Worm (Caenorhabditis elegans) whole organism, late embryonic: Measurements from ENCODE around the gene drr-2.

Experiments used
- C08G9.2 ChIP-seq: sonication (generic microtip); optimal IDR thresholded peaks from 2 replicates; lab custom pipeline; 2016; ENCODE audit warnings: mild to moderate bottlenecking, missing genetic modification characterization, moderate library complexity, missing compliant biosample characterization
- K02D7.2 ChIP-seq: sonication (generic microtip); optimal IDR thresholded peaks from 2 replicates; lab custom pipeline; 2017; ENCODE audit warnings: mild to moderate bottlenecking, missing genetic modification characterization, missing compliant biosample characterization
- K09A11.1 ChIP-seq: sonication (generic microtip); optimal IDR thresholded peaks from 2 replicates; lab custom pipeline; 2017; ENCODE audit warnings: antibody characterized with exemption, mild to moderate bottlenecking, missing genetic modification characterization, missing compliant biosample characterization; ENCODE audit not compliant: insufficient read depth
- Y22D7AL.16 ChIP-seq: sonication (generic microtip); optimal IDR thresholded peaks from 2 replicates; lab custom pipeline; 2016; ENCODE audit warnings: missing genetic modification characterization, missing compliant biosample characterization
- ahr-1 ChIP-seq: sonication (generic microtip); optimal IDR thresholded peaks from 2 replicates; lab custom pipeline; 2016; ENCODE audit warnings: missing genetic modification characterization, missing compliant biosample characterization
- ama-1 ChIP-seq: fragments of 150-350 bp; optimal IDR thresholded peaks from 2 replicates; lab custom pipeline; 2014
- ceh-14 ChIP-seq: sonication (generic microtip); optimal IDR thresholded peaks from 2 replicates; lab custom pipeline; 2016; ENCODE audit warnings: missing genotype, missing genetic modification characterization, missing compliant biosample characterization
- ceh-22 ChIP-seq: sonication (generic microtip); optimal IDR thresholded peaks from 2 replicates; lab custom pipeline; 2017; ENCODE audit warnings: missing biosample characterization, missing genetic modification characterization
- ceh-24 ChIP-seq: sonication (generic microtip); optimal IDR thresholded peaks from 2 replicates; lab custom pipeline; 2016; ENCODE audit warnings: mild to moderate bottlenecking, missing genetic modification characterization, missing compliant biosample characterization
- ceh-31 ChIP-seq: sonication (generic microtip); optimal IDR thresholded peaks from 2 replicates; lab custom pipeline; 2016; ENCODE audit warnings: missing genetic modification characterization, missing compliant biosample characterization
- ceh-34 ChIP-seq: sonication (generic microtip); optimal IDR thresholded peaks from 2 replicates; lab custom pipeline; 2016; ENCODE audit warnings: mild to moderate bottlenecking, missing genetic modification characterization, missing compliant biosample characterization
- ceh-45 ChIP-seq: fragments of 200-800 bp; sonication (Bioruptor generic); IDR thresholded peaks from 2 replicates; pipeline ENCODE4 v1.3.6; 2022; ENCODE audit warnings: missing genetic modification reagents, missing genetic modification characterization, missing compliant biosample characterization
- dmd-4 ChIP-seq: sonication (generic microtip); optimal IDR thresholded peaks from 2 replicates; lab custom pipeline; 2016; ENCODE audit warnings: borderline replicate concordance, missing genetic modification characterization, missing compliant biosample characterization
- elt-2 ChIP-seq: sonication (generic microtip); optimal IDR thresholded peaks from 2 replicates; lab custom pipeline; 2016; ENCODE audit warnings: missing genetic modification reagents, missing genetic modification characterization, missing compliant biosample characterization
- elt-4 ChIP-seq: sonication (generic microtip); optimal IDR thresholded peaks from 2 replicates; lab custom pipeline; 2016; ENCODE audit warnings: missing genetic modification characterization, missing compliant biosample characterization
- ets-4 ChIP-seq: sonication (generic microtip); optimal IDR thresholded peaks from 2 replicates; lab custom pipeline; 2016; ENCODE audit warnings: missing genetic modification characterization, missing compliant biosample characterization
- fkh-10 ChIP-seq: fragments of 150-350 bp; optimal IDR thresholded peaks from 2 replicates; lab custom pipeline; 2014; ENCODE audit warnings: missing biosample characterization, missing genetic modification reagents, missing genetic modification characterization
- gmeb-2 ChIP-seq: sonication (generic microtip); optimal IDR thresholded peaks from 2 replicates; lab custom pipeline; 2016; ENCODE audit warnings: missing genetic modification characterization, inconsistent platforms, missing compliant biosample characterization
- hlh-13 ChIP-seq: fragments of 200-800 bp; sonication (Bioruptor generic); optimal IDR thresholded peaks from 2 replicates; lab custom pipeline; 2018; ENCODE audit warnings: mild to moderate bottlenecking, missing genetic modification characterization, missing compliant biosample characterization
- hlh-15 ChIP-seq: sonication (generic microtip); optimal IDR thresholded peaks from 2 replicates; lab custom pipeline; 2016; ENCODE audit warnings: missing genetic modification characterization, missing compliant biosample characterization
- hlh-30 ChIP-seq: sonication (generic microtip); optimal IDR thresholded peaks from 2 replicates; lab custom pipeline; 2017; ENCODE audit warnings: antibody characterized with exemption, missing genetic modification characterization, missing compliant biosample characterization; ENCODE audit not compliant: insufficient read depth
- hlh-6 ChIP-seq: sonication (generic microtip); optimal IDR thresholded peaks from 2 replicates; lab custom pipeline; 2016; ENCODE audit warnings: missing genotype, missing genetic modification characterization, missing compliant biosample characterization
- hlh-8 ChIP-seq: sonication (generic microtip); optimal IDR thresholded peaks from 2 replicates; lab custom pipeline; 2016; ENCODE audit warnings: missing genotype, missing genetic modification characterization, missing compliant biosample characterization
- lin-11 ChIP-seq: fragments of 200-800 bp; sonication (Bioruptor generic); optimal IDR thresholded peaks from 2 replicates; lab custom pipeline; 2018; ENCODE audit warnings: mild to moderate bottlenecking, missing genetic modification characterization, missing compliant biosample characterization
- madf-2 ChIP-seq: sonication (generic microtip); optimal IDR thresholded peaks from 2 replicates; lab custom pipeline; 2017; ENCODE audit warnings: missing genetic modification characterization, missing compliant biosample characterization
- mec-3 ChIP-seq: sonication (generic microtip); optimal IDR thresholded peaks from 2 replicates; lab custom pipeline; 2016; ENCODE audit warnings: borderline replicate concordance, missing genetic modification characterization, missing compliant biosample characterization
- nfya-1 ChIP-seq: sonication (generic microtip); optimal IDR thresholded peaks from 2 replicates; lab custom pipeline; 2017; ENCODE audit warnings: missing genetic modification characterization, mild to moderate bottlenecking, missing compliant biosample characterization, antibody characterized with exemption, moderate library complexity
- nhr-11 ChIP-seq: fragments of 150-350 bp; optimal IDR thresholded peaks from 2 replicates; lab custom pipeline; 2014; ENCODE audit warnings: missing biosample characterization, missing genetic modification characterization
- nhr-232 ChIP-seq: sonication (generic microtip); optimal IDR thresholded peaks from 2 replicates; lab custom pipeline; 2016; ENCODE audit warnings: missing genetic modification characterization, missing compliant biosample characterization
- npax-4 ChIP-seq: sonication (generic microtip); optimal IDR thresholded peaks from 2 replicates; lab custom pipeline; 2016; ENCODE audit warnings: missing genetic modification characterization, missing compliant biosample characterization
- odd-2 ChIP-seq: sonication (generic microtip); optimal IDR thresholded peaks from 2 replicates; lab custom pipeline; 2017; ENCODE audit warnings: antibody characterized with exemption, mild to moderate bottlenecking, missing genetic modification characterization, missing compliant biosample characterization
- pag-3 ChIP-seq: sonication (generic microtip); optimal IDR thresholded peaks from 2 replicates; lab custom pipeline; 2016; ENCODE audit warnings: missing compliant biosample characterization, missing genetic modification characterization, borderline replicate concordance
- pax-1 ChIP-seq: fragments of 150-350 bp; optimal IDR thresholded peaks from 2 replicates; lab custom pipeline; 2014; ENCODE audit warnings: missing biosample characterization, missing genetic modification characterization
- pha-4 ChIP-seq: fragments of 150-350 bp; optimal IDR thresholded peaks from 2 replicates; lab custom pipeline; 2018; ENCODE audit warnings: missing biosample characterization, missing genetic modification reagents, missing genetic modification characterization
- pqm-1 ChIP-seq: sonication (generic microtip); optimal IDR thresholded peaks from 2 replicates; lab custom pipeline; 2016; ENCODE audit warnings: missing genetic modification characterization, missing compliant biosample characterization
- rnt-1 ChIP-seq: sonication (generic microtip); optimal IDR thresholded peaks from 2 replicates; lab custom pipeline; 2016; ENCODE audit warnings: missing genetic modification characterization, missing compliant biosample characterization
- sox-4 ChIP-seq: sonication (generic microtip); optimal IDR thresholded peaks from 2 replicates; lab custom pipeline; 2017; ENCODE audit warnings: mild to moderate bottlenecking, missing genetic modification characterization, inconsistent platforms, missing compliant biosample characterization
- tbx-2 ChIP-seq: sonication (generic microtip); optimal IDR thresholded peaks from 2 replicates; lab custom pipeline; 2016; ENCODE audit warnings: missing genetic modification characterization, missing compliant biosample characterization
- tbx-7 ChIP-seq: sonication (generic microtip); optimal IDR thresholded peaks from 2 replicates; lab custom pipeline; 2016; ENCODE audit warnings: missing genotype, missing genetic modification characterization, missing compliant biosample characterization
- ttx-3 ChIP-seq: sonication (generic microtip); optimal IDR thresholded peaks from 2 replicates; lab custom pipeline; 2016; ENCODE audit warnings: missing genetic modification reagents, missing genetic modification characterization, missing compliant biosample characterization
- unc-42 ChIP-seq: sonication (generic microtip); optimal IDR thresholded peaks from 2 replicates; lab custom pipeline; 2016; ENCODE audit warnings: missing genotype, missing genetic modification characterization, missing compliant biosample characterization
- unc-55 ChIP-seq: sonication (generic microtip); optimal IDR thresholded peaks from 2 replicates; lab custom pipeline; 2017; ENCODE audit warnings: missing biosample characterization, missing genetic modification reagents, missing genetic modification characterization
- unc-86 ChIP-seq: sonication (generic microtip); optimal IDR thresholded peaks from 2 replicates; lab custom pipeline; 2016; ENCODE audit warnings: missing genetic modification characterization, missing compliant biosample characterization

Gene drr-2

DNA sequence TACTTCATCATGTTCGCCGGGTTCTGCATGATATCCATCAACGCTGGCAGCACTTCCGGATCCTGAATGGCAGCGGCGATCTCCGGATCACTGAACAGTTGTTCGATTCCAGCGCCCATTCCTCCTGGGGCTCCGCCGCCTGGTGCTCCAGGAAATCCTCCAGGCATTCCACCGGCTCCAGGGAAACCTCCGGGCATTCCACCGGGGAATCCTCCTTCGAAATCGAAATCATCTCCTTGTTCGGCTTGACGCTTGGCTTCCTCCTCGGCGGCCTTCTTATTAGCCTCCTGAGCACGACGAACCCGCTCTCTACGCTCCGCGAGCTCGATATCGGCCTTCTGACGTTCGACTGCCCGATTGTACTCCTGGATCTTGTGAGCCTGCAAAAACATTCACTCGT, 27.8 kb downstream of the drr-2 start:
- peak; percentile 36 for TF ChIP-seq elt-4 (tag; lab: Kevin White, UChicago)
- no peak for TF ChIP-seq ets-4 (tag; lab: Kevin White, UChicago)
- no peak for TF ChIP-seq lin-11 (tag; lab: Kevin White, UChicago)
- TF ChIP-seq hlh-30 = no peak
- TF ChIP-seq odd-2 = no peak
- no peak for TF ChIP-seq unc-42 (tag; lab: Kevin White, UChicago)
- TF ChIP-seq hlh-6 (tag; lab: Kevin White, UChicago) = peak; percentile 0
- TF ChIP-seq sox-4 (tag; lab: Kevin White, UChicago) = no peak
- no peak for TF ChIP-seq fkh-10 (GFP tag; lab: Kevin White, UChicago)
- TF ChIP-seq pag-3 (tag; lab: Kevin White, UChicago) = no peak
- no peak for TF ChIP-seq pha-4
- no peak for TF ChIP-seq mec-3
- no peak for TF ChIP-seq ceh-45 (GFP tag; lab: Robert Waterston, UW)

DNA sequence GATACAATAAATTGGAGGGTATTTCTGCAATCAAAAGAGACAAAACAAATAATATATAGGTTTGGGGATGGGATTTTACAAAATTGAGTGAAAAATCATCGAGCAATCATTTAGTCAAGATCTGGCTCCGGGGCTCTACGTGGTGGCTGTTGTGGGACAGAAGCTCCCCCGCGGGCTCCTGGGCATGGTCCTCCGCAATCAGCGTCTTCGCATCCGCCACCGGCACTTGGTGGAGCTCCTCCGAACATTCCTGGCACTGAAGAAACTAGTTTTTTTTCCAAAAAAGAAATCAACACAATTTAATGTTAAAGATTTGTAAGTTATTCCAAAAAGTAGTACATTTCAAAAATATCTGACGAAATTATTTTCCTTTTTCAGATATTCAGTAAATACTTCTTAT, 28.6 kb downstream of the drr-2 start:
- TF ChIP-seq K09A11.1 (tag; lab: Kevin White, UChicago) (no peak), ceh-24 (tag; lab: Kevin White, UChicago) (no peak), madf-2 (tag; lab: Kevin White, UChicago) (no peak), npax-4 (tag; lab: Kevin White, UChicago) (no peak)

ce11 chrIII:13614206-13614605, 29.2 kb downstream of the drr-2 start:
- TF ChIP-seq tbx-2 (tag; lab: Kevin White, UChicago) = no peak
- TF ChIP-seq ama-1 (lab: Kevin White, UChicago) = no peak
- no peak for TF ChIP-seq C08G9.2 (tag; lab: Kevin White, UChicago)
- TF ChIP-seq ceh-45 (GFP tag; lab: Robert Waterston, UW) = no peak
- TF ChIP-seq hlh-13 (GFP tag; lab: Kevin White, UChicago) = no peak
- TF ChIP-seq nhr-232 (tag; lab: Kevin White, UChicago) = no peak
- no peak for TF ChIP-seq pax-1 (tag; lab: Kevin White, UChicago)
- no peak for TF ChIP-seq ttx-3
- no peak for TF ChIP-seq ceh-31 (tag; lab: Kevin White, UChicago)
- TF ChIP-seq ets-4 (tag; lab: Kevin White, UChicago) = no peak
- no peak for TF ChIP-seq ahr-1
- TF ChIP-seq dmd-4 (tag; lab: Kevin White, UChicago) = no peak
- no peak for TF ChIP-seq rnt-1 (tag; lab: Kevin White, UChicago)
- no peak for TF ChIP-seq unc-55 (GFP tag; lab: Kevin White, UChicago)
- TF ChIP-seq tbx-7 = no peak
- TF ChIP-seq hlh-6 (tag; lab: Kevin White, UChicago) = no peak
- no peak for TF ChIP-seq nfya-1 (tag; lab: Kevin White, UChicago)
- TF ChIP-seq elt-2 (tag; lab: Kevin White, UChicago) = no peak

DNA sequence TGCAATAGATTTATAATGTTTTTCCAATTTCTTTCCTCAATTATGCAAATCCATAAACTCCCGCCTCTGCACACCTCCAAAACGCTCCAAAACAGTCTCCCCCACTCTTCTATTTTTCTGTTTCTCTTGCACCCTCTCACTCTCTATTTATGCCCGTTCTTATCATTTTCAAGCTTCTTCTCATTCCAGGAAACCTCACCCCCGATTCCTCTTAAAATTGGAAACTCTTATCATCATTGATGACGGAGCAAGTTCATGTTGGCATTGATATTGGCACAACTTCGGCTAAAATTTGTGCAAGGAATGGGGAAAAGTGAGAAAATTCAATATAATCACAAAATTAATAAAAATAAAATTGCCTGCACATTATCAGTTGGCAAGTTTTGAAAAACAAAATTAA, 35.5 kb downstream of the drr-2 start, which contains the start of gene shpk-1:
Gene shpk-1 (plus strand): TSS at position 188 of the 400 bp plus-strand sequence.
- TF ChIP-seq ceh-22 (no peak), pqm-1 (tag; lab: Kevin White, UChicago) (peak; percentile 73), ceh-34 (tag; lab: Kevin White, UChicago) (no peak), elt-2 (tag; lab: Kevin White, UChicago) (peak; percentile 50), unc-86 (tag; lab: Kevin White, UChicago) (no peak), pax-1 (tag; lab: Kevin White, UChicago) (no peak)

DNA sequence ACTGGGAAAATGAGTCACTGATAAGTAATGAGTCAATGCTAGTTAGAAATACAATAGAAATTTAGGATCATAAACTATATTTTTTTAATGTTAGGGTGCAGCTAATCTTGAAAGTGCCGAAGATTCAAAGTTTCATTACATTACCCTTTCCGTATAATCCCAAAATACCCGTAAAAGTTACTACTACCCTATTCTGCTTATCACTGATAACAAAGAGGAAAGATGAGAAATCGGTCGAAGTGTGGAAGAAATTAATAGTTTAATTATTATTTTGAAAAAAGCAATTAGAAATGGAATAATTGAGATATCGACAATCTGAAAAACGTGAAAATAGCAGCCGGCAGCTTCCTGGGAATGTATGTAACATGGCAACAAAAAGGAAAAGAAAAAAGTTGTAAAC, 36.5 kb downstream of the drr-2 start:
- TF ChIP-seq Y22D7AL.16 (tag; lab: Kevin White, UChicago) (no peak), nhr-11 (no peak), ceh-45 (GFP tag; lab: Robert Waterston, UW) (no peak), ceh-31 (tag; lab: Kevin White, UChicago) (no peak), ceh-14 (tag; lab: Kevin White, UChicago) (no peak), gmeb-2 (tag; lab: Kevin White, UChicago) (no peak), hlh-8 (no peak), K02D7.2 (tag; lab: Kevin White, UChicago) (no peak), hlh-15 (no peak), elt-4 (tag; lab: Kevin White, UChicago) (no peak), ceh-34 (tag; lab: Kevin White, UChicago) (no peak)
